Worm (Caenorhabditis elegans) whole organism, L4 larva: Measurements from ENCODE around the gene Y69A2AR.25.

Source experiments
- F49E8.2 ChIP-seq: sonication (generic microtip); optimal IDR thresholded peaks from 2 replicates; lab custom pipeline; 2016; ENCODE audit warnings: missing compliant biosample characterization, mild to moderate bottlenecking, missing genetic modification characterization, borderline replicate concordance
- R02D3.7 ChIP-seq: fragments of 150-350 bp; sonication (generic microtip); optimal IDR thresholded peaks from 3 replicates; lab custom pipeline; 2014; ENCODE audit warnings: missing biosample characterization, missing genetic modification characterization
- ceh-82 ChIP-seq: sonication (generic microtip); optimal IDR thresholded peaks from 2 replicates; lab custom pipeline; 2017; ENCODE audit warnings: missing biosample characterization, missing genetic modification characterization
- hmg-1.1 ChIP-seq: fragments of 200-800 bp; sonication (Bioruptor generic); IDR thresholded peaks from 2 replicates; pipeline ENCODE4 v1.3.6; 2022; ENCODE audit warnings: missing genetic modification reagents, missing genetic modification characterization, missing compliant biosample characterization
- jun-1 ChIP-seq: fragments of 150-350 bp; optimal IDR thresholded peaks from 2 replicates; lab custom pipeline; 2014; ENCODE audit warnings: missing biosample characterization, missing genetic modification reagents, missing genetic modification characterization
- nhr-6 ChIP-seq: fragments of 150-350 bp; optimal IDR thresholded peaks from 2 replicates; lab custom pipeline; 2014; ENCODE audit warnings: missing biosample characterization, missing genetic modification characterization
- php-3 ChIP-seq: fragments of 200-800 bp; sonication (Bioruptor generic); IDR thresholded peaks from 2 replicates; pipeline ENCODE4 v1.3.6; 2022; ENCODE audit warnings: missing genetic modification reagents, missing genetic modification characterization, missing compliant biosample characterization
- pqm-1 ChIP-seq: sonication (generic microtip); optimal IDR thresholded peaks from 2 replicates; lab custom pipeline; 2017; ENCODE audit warnings: missing biosample characterization, missing genetic modification characterization
- snpc-4 ChIP-seq: fragments of 150-350 bp; optimal IDR thresholded peaks from 2 replicates; lab custom pipeline; 2014; ENCODE audit warnings: missing biosample characterization, missing genetic modification characterization
- zag-1 ChIP-seq: fragments of 150-350 bp; optimal IDR thresholded peaks from 2 replicates; lab custom pipeline; 2014; ENCODE audit warnings: missing biosample characterization, missing genetic modification characterization

ce11 chrIV:2572107-2572506 is 3.9 kb upstream of the Y69A2AR.25 start, which contains the start of gene Y69A2AR.51:
- TF ChIP-seq snpc-4 (tag; lab: Kevin White, UChicago) (no peak), pqm-1 (no peak), ceh-82 (tag; lab: Kevin White, UChicago) (no peak), php-3 (GFP tag; lab: Robert Waterston, UW) (no peak), hmg-1.1 (GFP tag; lab: Robert Waterston, UW) (no peak), R02D3.7 (tag; lab: Kevin White, UChicago) (no peak), jun-1 (tag; lab: Kevin White, UChicago) (no peak), nhr-6 (tag; lab: Kevin White, UChicago) (no peak), F49E8.2 (tag; lab: Kevin White, UChicago) (no peak), zag-1 (no peak)
